Worm (Caenorhabditis elegans) whole organism, L2 larva: ENCODE data around the gene grl-19.

ENCODE experiments used
- F13H6.1 ChIP-seq: sonication (generic microtip); optimal IDR thresholded peaks from 2 replicates; lab custom pipeline; 2016; ENCODE audit warnings: missing genetic modification characterization, missing compliant biosample characterization
- R02D3.7 ChIP-seq: fragments of 150-350 bp; optimal IDR thresholded peaks from 2 replicates; lab custom pipeline; 2014; ENCODE audit warnings: missing biosample characterization, missing genetic modification characterization
- Y55F3AM.14 ChIP-seq: fragments of 200-800 bp; sonication (Bioruptor generic); optimal IDR thresholded peaks from 2 replicates; lab custom pipeline; 2018; ENCODE audit warnings: mild to moderate bottlenecking, missing genetic modification characterization, missing compliant biosample characterization
- alr-1 ChIP-seq: fragments of 150-350 bp; optimal IDR thresholded peaks from 2 replicates; lab custom pipeline; 2014; ENCODE audit warnings: missing biosample characterization, missing genetic modification characterization
- ama-1 ChIP-seq: fragments of 150-350 bp; optimal IDR thresholded peaks from 2 replicates; lab custom pipeline; 2018; ENCODE audit warnings: inconsistent platforms
- blmp-1 ChIP-seq: sonication (generic microtip); optimal IDR thresholded peaks from 2 replicates; lab custom pipeline; 2017; ENCODE audit warnings: missing genetic modification characterization, mild to moderate bottlenecking, missing compliant biosample characterization, antibody characterized with exemption, moderate library complexity; ENCODE audit not compliant: insufficient read depth
- ceh-16 ChIP-seq: fragments of 150-350 bp; optimal IDR thresholded peaks from 2 replicates; lab custom pipeline; 2014; ENCODE audit warnings: missing biosample characterization, missing genetic modification characterization
- crh-2 ChIP-seq: sonication (generic microtip); optimal IDR thresholded peaks from 2 replicates; lab custom pipeline; 2017; ENCODE audit warnings: missing biosample characterization, missing genetic modification characterization
- dmd-4 ChIP-seq: sonication (generic microtip); optimal IDR thresholded peaks from 2 replicates; lab custom pipeline; 2017; ENCODE audit warnings: missing biosample characterization, missing genetic modification characterization
- egl-27 ChIP-seq: sonication (generic microtip); optimal IDR thresholded peaks from 3 replicates; lab custom pipeline; 2017; ENCODE audit warnings: missing biosample characterization, missing genetic modification reagents, missing genetic modification characterization
- elt-3 ChIP-seq: sonication (generic microtip); optimal IDR thresholded peaks from 2 replicates; lab custom pipeline; 2017; ENCODE audit warnings: missing biosample characterization, missing genetic modification characterization
- fos-1 ChIP-seq: fragments of 150-350 bp; optimal IDR thresholded peaks from 2 replicates; lab custom pipeline; 2014; ENCODE audit warnings: missing biosample characterization, missing genetic modification characterization
- gmeb-1 ChIP-seq: fragments of 150-350 bp; optimal IDR thresholded peaks from 2 replicates; lab custom pipeline; 2014; ENCODE audit warnings: missing biosample characterization, missing genetic modification characterization
- lin-11 ChIP-seq: fragments of 150-350 bp; sonication (generic microtip); optimal IDR thresholded peaks from 2 replicates; lab custom pipeline; 2014; ENCODE audit warnings: missing biosample characterization, missing genetic modification characterization, inconsistent platforms, mixed read lengths
- lsy-2 ChIP-seq, 2 experiments: fragments of 150-350 bp in 1 of 2; sonication (generic microtip) in 1 of 2; optimal IDR thresholded peaks; 2 replicates each; lab custom pipeline; 2014 to 2017; ENCODE audit warnings: missing biosample characterization in 2 of 2, missing genetic modification characterization in 2 of 2
- mab-5 ChIP-seq: fragments of 150-350 bp; optimal IDR thresholded peaks from 2 replicates; lab custom pipeline; 2014; ENCODE audit warnings: missing biosample characterization, missing genetic modification characterization
- nhr-10 ChIP-seq: sonication (generic microtip); optimal IDR thresholded peaks from 2 replicates; lab custom pipeline; 2017; ENCODE audit warnings: missing biosample characterization, missing genetic modification characterization
- nhr-11 ChIP-seq: fragments of 150-350 bp; optimal IDR thresholded peaks from 2 replicates; lab custom pipeline; 2014; ENCODE audit warnings: missing biosample characterization, missing genetic modification characterization
- nhr-12 ChIP-seq: fragments of 150-350 bp; optimal IDR thresholded peaks from 2 replicates; lab custom pipeline; 2014; ENCODE audit warnings: missing biosample characterization, missing genetic modification characterization
- nhr-21 ChIP-seq: fragments of 150-350 bp; optimal IDR thresholded peaks from 2 replicates; lab custom pipeline; 2014; ENCODE audit warnings: missing biosample characterization, missing genetic modification characterization
- nhr-25 ChIP-seq: fragments of 150-350 bp; sonication (generic microtip); optimal IDR thresholded peaks from 3 replicates; lab custom pipeline; 2014; ENCODE audit warnings: missing biosample characterization, missing genetic modification characterization
- nhr-77 ChIP-seq: fragments of 150-350 bp; optimal IDR thresholded peaks from 2 replicates; lab custom pipeline; 2014; ENCODE audit warnings: missing biosample characterization, missing genetic modification characterization
- sem-4 ChIP-seq: fragments of 150-350 bp; optimal IDR thresholded peaks from 2 replicates; lab custom pipeline; 2014; ENCODE audit warnings: missing biosample characterization, missing genetic modification reagents, missing genetic modification characterization
- skn-1 ChIP-seq: sonication (generic microtip); optimal IDR thresholded peaks from 2 replicates; lab custom pipeline; 2017; ENCODE audit warnings: missing biosample characterization, missing genetic modification characterization
- sma-3 ChIP-seq: sonication (generic microtip); optimal IDR thresholded peaks from 2 replicates; lab custom pipeline; 2016; ENCODE audit warnings: missing genetic modification reagents, missing genetic modification characterization, missing compliant biosample characterization
- sma-9 ChIP-seq, 2 experiments: fragments of 150-350 bp in 1 of 2; sonication (generic microtip) in 1 of 2; optimal IDR thresholded peaks; 2 replicates each; lab custom pipeline; 2014 to 2016; ENCODE audit warnings: missing genetic modification characterization in 2 of 2, mild to moderate bottlenecking in 1 of 2, missing biosample characterization in 1 of 2, missing compliant biosample characterization in 1 of 2, missing genetic modification reagents in 1 of 2, moderate library complexity in 1 of 2
- snpc-4 ChIP-seq: fragments of 150-350 bp; optimal IDR thresholded peaks from 2 replicates; lab custom pipeline; 2014; ENCODE audit warnings: missing biosample characterization, missing genetic modification characterization
- unc-39 ChIP-seq: fragments of 150-350 bp; optimal IDR thresholded peaks from 2 replicates; lab custom pipeline; 2014; ENCODE audit warnings: missing biosample characterization, missing genetic modification characterization
- unc-62 ChIP-seq: fragments of 150-350 bp; optimal IDR thresholded peaks from 2 replicates; lab custom pipeline; 2014; ENCODE audit warnings: missing biosample characterization, missing genetic modification reagents, missing genetic modification characterization
- zag-1 ChIP-seq: fragments of 150-350 bp; optimal IDR thresholded peaks from 2 replicates; lab custom pipeline; 2014; ENCODE audit warnings: missing biosample characterization, missing genetic modification characterization
- ztf-1 ChIP-seq: fragments of 200-800 bp; sonication (Bioruptor generic); conservative IDR thresholded peaks from 2 replicates; pipeline ENCODE4 v1.3.6; 2022; ENCODE audit warnings: missing genetic modification characterization, missing compliant biosample characterization

Gene grl-19

DNA sequence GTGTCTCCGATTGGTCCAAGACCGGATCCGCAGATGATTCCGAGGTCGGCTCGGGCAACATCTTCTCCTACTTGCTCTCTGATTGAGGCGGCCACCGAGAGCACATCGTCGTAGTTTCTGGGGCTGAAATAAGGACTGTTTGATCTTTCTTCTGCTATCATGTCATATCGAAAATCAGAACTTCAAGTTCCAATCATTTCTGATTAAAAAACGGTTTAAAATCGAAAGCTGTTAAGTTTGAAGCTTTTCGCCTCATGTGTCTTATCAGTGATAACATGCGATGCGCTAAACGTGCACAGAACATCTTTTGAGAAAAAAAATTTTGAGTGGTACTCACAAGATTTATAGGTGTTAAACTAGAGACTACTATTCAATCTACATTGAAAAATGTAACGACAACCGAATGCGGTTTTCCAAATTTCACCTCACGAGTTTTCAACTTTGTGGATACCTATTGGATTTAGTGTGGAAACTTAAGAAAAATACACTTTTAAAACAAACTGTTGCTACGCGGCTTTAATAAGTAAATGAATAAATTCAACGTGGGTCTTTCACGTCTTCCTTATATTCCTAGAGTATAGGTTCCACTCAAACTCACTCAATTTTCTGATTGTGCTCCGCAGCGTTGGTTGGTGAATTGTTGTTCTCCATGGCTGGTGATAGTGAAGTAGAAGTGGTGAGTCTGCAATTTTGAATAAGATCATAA lies 41.8 kb upstream of the grl-19 start:
- TF ChIP-seq elt-3 (no peak), ama-1 (lab: Kevin White, UChicago) (peak; percentile 46)

- TF ChIP-seq ceh-16 (no peak), dmd-4 (tag; lab: Kevin White, UChicago) (no peak), ztf-1 (GFP tag; lab: Robert Waterston, UW) (0 out of 2 replicates have a peak, but pooled peaks have one; percentile 65), nhr-77 (no peak), crh-2 (tag; lab: Kevin White, UChicago) (no peak)
Measured at ce11 chrIV:293163-293755, 40.9 kb upstream of the grl-19 start.

- TF ChIP-seq F13H6.1 (tag; lab: Kevin White, UChicago) (peak; percentile 6), crh-2 (tag; lab: Kevin White, UChicago) (peak; percentile 90), sma-3 (GFP tag; lab: Kevin White, UChicago) (peak; percentile 56), gmeb-1 (peak; percentile 67), Y55F3AM.14 (GFP tag; lab: Kevin White, UChicago) (peak; percentile 47), lin-11 (tag; lab: Kevin White, UChicago) (no peak), nhr-21 (peak; percentile 3), blmp-1 (tag; lab: Kevin White, UChicago) (peak; percentile 18), fos-1 (tag; lab: Kevin White, UChicago) (peak; percentile 80), ama-1 (lab: Kevin White, UChicago) (peak; percentile 13), egl-27 (tag; lab: Kevin White, UChicago) (no peak), nhr-12 (tag; lab: Kevin White, UChicago) (no peak), nhr-11 (tag; lab: Kevin White, UChicago) (no peak), skn-1 (tag; lab: Kevin White, UChicago) (peak; percentile 87), lsy-2 (tag; optimal IDR thresholded peaks at IDR 0.05; lab: Kevin White, UChicago) (peak in 1 of 2 experiments; percentile 43), dmd-4 (tag; lab: Kevin White, UChicago) (no peak), sma-9 (GFP tag; optimal IDR thresholded peaks at IDR 0.05; lab: Kevin White, UChicago) (peak; percentile 50), sma-9 (tag; optimal IDR thresholded peaks at IDR 0.05; lab: Kevin White, UChicago) (no peak), mab-5 (tag; lab: Kevin White, UChicago) (no peak)
- TF ChIP-seq, all 48 proteins: peak for 12
Measured at ce11 chrIV:291851-292367, 39.6 kb upstream of the grl-19 start.

DNA sequence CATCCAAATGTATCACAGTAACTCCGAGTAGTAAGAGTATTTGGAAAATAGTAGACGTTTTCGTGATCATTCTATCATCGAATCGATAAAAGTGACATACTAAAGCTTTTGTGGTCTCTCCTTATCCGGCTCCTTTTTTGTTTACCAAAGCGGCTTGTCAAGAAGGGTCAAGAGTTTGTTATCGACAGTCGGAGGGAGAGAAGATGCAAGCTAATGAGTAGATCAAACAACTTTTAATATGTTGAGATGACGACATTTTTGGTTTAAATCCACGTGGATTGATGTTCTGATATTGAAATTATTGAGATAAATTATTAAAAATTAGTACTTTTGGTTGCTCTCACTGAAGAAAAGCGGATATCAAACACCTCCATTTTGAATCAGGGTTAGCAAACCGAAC lies 39.0 kb upstream of the grl-19 start, which contains the start of gene T21D12.7:
Gene T21D12.7 (minus strand): TSS at position 101 of the 400 bp plus-strand sequence.
- TF ChIP-seq nhr-10 (tag; lab: Kevin White, UChicago) (no peak), ceh-16 (no peak), R02D3.7 (tag; lab: Kevin White, UChicago) (no peak), sem-4 (tag; lab: Kevin White, UChicago) (no peak), egl-27 (tag; lab: Kevin White, UChicago) (no peak)

DNA sequence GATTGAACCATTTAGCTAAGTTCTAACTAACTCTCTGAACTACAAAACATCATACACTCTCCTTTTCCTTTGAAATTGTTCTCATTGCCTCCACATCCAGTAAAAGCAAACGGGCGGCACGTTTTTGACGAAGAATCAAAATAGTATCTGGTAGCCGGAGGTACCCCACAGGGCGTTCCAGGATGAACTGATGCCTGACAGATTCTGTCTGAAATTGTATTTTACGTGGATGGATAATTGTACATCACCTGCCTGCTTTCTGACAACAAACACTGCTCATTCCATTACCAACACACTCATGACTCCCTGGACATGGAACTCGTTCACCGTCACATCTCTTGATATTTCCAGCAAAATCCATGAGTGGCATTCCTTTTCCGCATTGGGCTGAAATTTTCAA lies 38.0 kb upstream of the grl-19 start:
- TF ChIP-seq snpc-4 (tag; lab: Kevin White, UChicago) (no peak), nhr-77 (no peak), unc-62 (no peak), nhr-11 (tag; lab: Kevin White, UChicago) (no peak), nhr-10 (tag; lab: Kevin White, UChicago) (no peak), zag-1 (tag; lab: Kevin White, UChicago) (no peak), sma-3 (GFP tag; lab: Kevin White, UChicago) (no peak), R02D3.7 (tag; lab: Kevin White, UChicago) (no peak), alr-1 (tag; lab: Kevin White, UChicago) (no peak), nhr-21 (no peak), nhr-25 (tag; lab: Kevin White, UChicago) (no peak), unc-39 (tag; lab: Kevin White, UChicago) (no peak), F13H6.1 (tag; lab: Kevin White, UChicago) (no peak)
- TF ChIP-seq, all 48 proteins: peak for 0
